Fruit fly (Drosophila melanogaster) whole organism, prepupa: ENCODE data around the gene CG14989.

Experiments
- Blimp-1 ChIP-seq: fragments of 200-800 bp; sonication (Bioruptor generic); optimal IDR thresholded peaks from 3 replicates; lab custom pipeline; 2017; ENCODE audit warnings: missing biosample characterization, missing genetic modification characterization, mild to moderate bottlenecking, moderate library complexity, missing genetic modification reagents
- CG10631 ChIP-seq: fragments of 200-800 bp; sonication (Bioruptor generic); optimal IDR thresholded peaks from 2 replicates; lab custom pipeline; 2016; ENCODE audit warnings: missing biosample characterization, missing genetic modification characterization
- CG10669 ChIP-seq: fragments of 200-800 bp; sonication (Bioruptor generic); optimal IDR thresholded peaks from 3 replicates; lab custom pipeline; 2018; ENCODE audit warnings: missing biosample characterization, mild to moderate bottlenecking, missing genetic modification characterization, moderate library complexity
- CG11294 ChIP-seq: fragments of 200-800 bp; sonication (Bioruptor generic); IDR thresholded peaks from 2 replicates; pipeline ENCODE4 v1.3.6; 2022; ENCODE audit warnings: missing biosample characterization, missing genetic modification characterization
- CG15336 ChIP-seq: fragments of 200-800 bp; sonication (Bioruptor generic); IDR thresholded peaks from 2 replicates; pipeline ENCODE4 v1.3.6; 2022; ENCODE audit warnings: missing biosample characterization, missing genetic modification characterization
- CG1621 ChIP-seq: fragments of 200-800 bp; sonication (Bioruptor generic); optimal IDR thresholded peaks from 3 replicates; lab custom pipeline; 2018; ENCODE audit warnings: missing biosample characterization, mild to moderate bottlenecking, missing genetic modification characterization
- CG3032 ChIP-seq: fragments of 200-800 bp; optimal IDR thresholded peaks from 2 replicates; lab custom pipeline; 2019; ENCODE audit warnings: missing biosample characterization, mild to moderate bottlenecking, missing genetic modification characterization, moderate library complexity
- CG32006 ChIP-seq: fragments of 200-800 bp; sonication (Bioruptor generic); optimal IDR thresholded peaks from 3 replicates; lab custom pipeline; 2017; ENCODE audit warnings: missing biosample characterization, mild to moderate bottlenecking, missing genetic modification characterization
- CG34406 ChIP-seq: fragments of 200-800 bp; sonication (Bioruptor generic); optimal IDR thresholded peaks from 3 replicates; lab custom pipeline; 2016; ENCODE audit warnings: missing biosample characterization, missing genetic modification characterization
- CG3919 ChIP-seq: fragments of 200-800 bp; sonication (Bioruptor generic); optimal IDR thresholded peaks from 3 replicates; lab custom pipeline; 2016; ENCODE audit warnings: missing biosample characterization, missing genetic modification characterization
- CG4318 ChIP-seq: fragments of 200-800 bp; sonication (Bioruptor generic); optimal IDR thresholded peaks from 3 replicates; lab custom pipeline; 2017; ENCODE audit warnings: missing biosample characterization, mild to moderate bottlenecking, missing genetic modification characterization
- CG6276 ChIP-seq: fragments of 200-800 bp; sonication (Bioruptor generic); optimal IDR thresholded peaks from 2 replicates; lab custom pipeline; 2017; ENCODE audit warnings: missing biosample characterization, mild to moderate bottlenecking, missing genetic modification characterization
- CG6854 ChIP-seq: fragments of 200-800 bp; sonication (Bioruptor generic); optimal IDR thresholded peaks from 2 replicates; lab custom pipeline; 2017; ENCODE audit warnings: missing biosample characterization, mild to moderate bottlenecking, missing genetic modification characterization
- CG7368 ChIP-seq: fragments of 200-800 bp; sonication (Bioruptor generic); optimal IDR thresholded peaks from 3 replicates; lab custom pipeline; 2016; ENCODE audit warnings: missing biosample characterization, missing genetic modification characterization
- CG8119 ChIP-seq: fragments of 200-800 bp; sonication (Bioruptor generic); IDR thresholded peaks from 3 replicates; pipeline ENCODE4 v1.3.6; 2022; ENCODE audit warnings: missing biosample characterization, missing genetic modification characterization
- CG8319 ChIP-seq: fragments of 200-800 bp; sonication (Bioruptor generic); optimal IDR thresholded peaks from 3 replicates; lab custom pipeline; 2016; ENCODE audit warnings: missing biosample characterization, missing genetic modification characterization
- Eip93F ChIP-seq: fragments of 200-800 bp; sonication (Bioruptor generic); optimal IDR thresholded peaks from 2 replicates; lab custom pipeline; 2016; ENCODE audit warnings: missing biosample characterization, mild to moderate bottlenecking, missing genetic modification characterization
- Ets21C ChIP-seq: fragments of 200-800 bp; sonication (Bioruptor generic); optimal IDR thresholded peaks from 3 replicates; lab custom pipeline; 2016; ENCODE audit warnings: missing biosample characterization, missing genetic modification characterization
- Ets96B ChIP-seq: fragments of 200-800 bp; optimal IDR thresholded peaks from 2 replicates; lab custom pipeline; 2019; ENCODE audit warnings: missing biosample characterization, mild to moderate bottlenecking, missing genetic modification characterization, moderate library complexity
- Gug ChIP-seq: fragments of 200-800 bp; sonication (Bioruptor generic); IDR thresholded peaks from 2 replicates; pipeline ENCODE4 v1.3.6; 2022; ENCODE audit warnings: missing biosample characterization, missing genetic modification characterization
- Hr38 ChIP-seq: sonication (Bioruptor generic); optimal IDR thresholded peaks from 2 replicates; lab custom pipeline; 2016; ENCODE audit warnings: missing biosample characterization, missing genetic modification characterization
- Hr39 ChIP-seq: fragments of 200-800 bp; sonication (Bioruptor generic); optimal IDR thresholded peaks from 2 replicates; lab custom pipeline; 2016; ENCODE audit warnings: missing biosample characterization, missing genetic modification characterization
- Hr4 ChIP-seq: fragments of 200-800 bp; sonication (Bioruptor generic); optimal IDR thresholded peaks from 3 replicates; lab custom pipeline; 2016; ENCODE audit warnings: missing biosample characterization, missing genetic modification characterization
- Lpt ChIP-seq: fragments of 200-800 bp; sonication (Bioruptor generic); optimal IDR thresholded peaks from 3 replicates; lab custom pipeline; 2016; ENCODE audit warnings: missing biosample characterization, missing genetic modification characterization
- Met ChIP-seq: fragments of 200-800 bp; sonication (Bioruptor generic); optimal IDR thresholded peaks from 3 replicates; lab custom pipeline; 2016; ENCODE audit warnings: missing biosample characterization, missing genetic modification characterization
- OdsH ChIP-seq: fragments of 200-800 bp; sonication (Bioruptor generic); optimal IDR thresholded peaks from 3 replicates; lab custom pipeline; 2016; ENCODE audit warnings: missing biosample characterization, missing genetic modification characterization
- Smox ChIP-seq: fragments of 200-800 bp; sonication (Bioruptor generic); optimal IDR thresholded peaks from 3 replicates; lab custom pipeline; 2016; ENCODE audit warnings: missing biosample characterization, missing genetic modification characterization
- Sox102F ChIP-seq: fragments of 200-800 bp; sonication (Bioruptor generic); optimal IDR thresholded peaks from 2 replicates; lab custom pipeline; 2016; ENCODE audit warnings: missing biosample characterization, mild to moderate bottlenecking, missing genetic modification characterization
- Sox15 ChIP-seq: fragments of 200-800 bp; sonication (Bioruptor generic); optimal IDR thresholded peaks from 3 replicates; lab custom pipeline; 2016; ENCODE audit warnings: missing biosample characterization, missing genetic modification characterization
- achi ChIP-seq: fragments of 200-800 bp; sonication (Bioruptor generic); optimal IDR thresholded peaks from 3 replicates; lab custom pipeline; 2016; ENCODE audit warnings: missing biosample characterization, missing genetic modification characterization
- cyc ChIP-seq: fragments of 200-800 bp; sonication (Bioruptor generic); optimal IDR thresholded peaks from 3 replicates; lab custom pipeline; 2016; ENCODE audit warnings: missing biosample characterization, missing genetic modification characterization
- dac ChIP-seq: fragments of 200-800 bp; sonication (Bioruptor generic); optimal IDR thresholded peaks from 2 replicates; lab custom pipeline; 2017; ENCODE audit warnings: missing biosample characterization, mild to moderate bottlenecking, missing genetic modification characterization
- fd59A ChIP-seq: fragments of 200-800 bp; sonication (Bioruptor generic); optimal IDR thresholded peaks from 2 replicates; lab custom pipeline; 2017; ENCODE audit warnings: missing biosample characterization, mild to moderate bottlenecking, missing genetic modification characterization, missing genetic modification reagents
- fd85E ChIP-seq: fragments of 200-800 bp; sonication (Bioruptor generic); optimal IDR thresholded peaks from 3 replicates; lab custom pipeline; 2016; ENCODE audit warnings: missing biosample characterization, missing genetic modification characterization
- fkh ChIP-seq: fragments of 200-800 bp; sonication (Bioruptor generic); optimal IDR thresholded peaks from 3 replicates; lab custom pipeline; 2017; ENCODE audit warnings: missing biosample characterization, mild to moderate bottlenecking, missing genetic modification characterization, moderate library complexity
- lz ChIP-seq: fragments of 200-800 bp; sonication (Bioruptor generic); optimal IDR thresholded peaks from 3 replicates; lab custom pipeline; 2016; ENCODE audit warnings: missing biosample characterization, missing genetic modification characterization
- net ChIP-seq: fragments of 200-800 bp; sonication (Bioruptor generic); optimal IDR thresholded peaks from 3 replicates; lab custom pipeline; 2016; ENCODE audit warnings: missing biosample characterization, missing genetic modification characterization
- pdm3 ChIP-seq: fragments of 200-800 bp; sonication (Bioruptor generic); optimal IDR thresholded peaks from 3 replicates; lab custom pipeline; 2016; ENCODE audit warnings: missing biosample characterization, missing genetic modification characterization
- salr ChIP-seq, 2 experiments: fragments of 200-800 bp; sonication (Bioruptor generic); optimal IDR thresholded peaks; 3 replicates each; lab custom pipeline; 2016 to 2018; ENCODE audit warnings: missing biosample characterization in 2 of 2, missing genetic modification characterization in 2 of 2, mild to moderate bottlenecking in 1 of 2
- spab ChIP-seq: fragments of 200-800 bp; sonication (Bioruptor generic); optimal IDR thresholded peaks from 2 replicates; lab custom pipeline; 2017; ENCODE audit warnings: missing biosample characterization, mild to moderate bottlenecking, missing genetic modification characterization, missing genetic modification reagents
- ss ChIP-seq, 2 experiments: fragments of 200-800 bp; sonication (Bioruptor generic); optimal IDR thresholded peaks; 2 replicates in 1 of 2; 3 replicates in 1 of 2; lab custom pipeline; 2017 to 2018; ENCODE audit warnings: mild to moderate bottlenecking in 2 of 2, missing biosample characterization in 2 of 2, missing genetic modification characterization in 2 of 2, moderate library complexity in 1 of 2
- svp ChIP-seq: fragments of 200-800 bp; sonication (Bioruptor generic); peaks from one replicate; lab custom pipeline; 2016; ENCODE audit warnings: missing biosample characterization, missing genetic modification characterization
- topi ChIP-seq: fragments of 200-800 bp; sonication (Bioruptor generic); optimal IDR thresholded peaks from 3 replicates; lab custom pipeline; 2016; ENCODE audit warnings: missing biosample characterization, missing genetic modification characterization

Gene CG14989

DNA sequence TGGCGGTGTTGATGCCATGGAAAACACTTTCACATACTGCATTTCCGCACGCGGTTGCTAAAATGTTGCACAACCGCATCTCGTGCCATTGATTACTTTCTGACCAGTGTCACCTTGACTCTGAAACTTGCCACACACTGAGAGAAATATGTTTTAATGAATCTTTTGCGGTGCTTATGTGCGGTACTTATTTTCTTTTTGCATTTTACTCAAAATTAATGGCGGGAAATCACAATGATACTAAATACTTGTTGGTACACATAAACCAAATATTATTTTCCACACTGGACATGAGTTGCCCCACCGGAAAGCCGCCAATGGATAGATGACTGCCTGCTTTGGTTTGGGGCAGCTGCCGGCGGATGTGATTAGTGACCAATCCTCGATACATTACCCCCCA, 30.6 kb upstream of the CG14989 start (continued):
- peak; percentile 47 for TF ChIP-seq CG32006 (GFP tag; lab: Kevin White, UChicago)
- TF ChIP-seq Gug, result no peak
- TF ChIP-seq CG11294 (GFP tag; lab: Robert Waterston, UW), result no peak
- no peak for TF ChIP-seq CG10669 (GFP tag; lab: Kevin White, UChicago)
- no peak for TF ChIP-seq CG34406 (GFP tag; lab: Kevin White, UChicago)
- no peak for TF ChIP-seq Met
- TF ChIP-seq CG8119 (GFP tag; lab: Robert Waterston, UW), result peak; percentile 34; the same call in 2 of the 3 replicates
- no peak for TF ChIP-seq topi (GFP tag; lab: Kevin White, UChicago)
- no peak for TF ChIP-seq cyc
- TF ChIP-seq Lpt (GFP tag; lab: Kevin White, UChicago), result no peak
- no peak for TF ChIP-seq CG6854
- TF ChIP-seq fkh, result no peak
- TF ChIP-seq OdsH (GFP tag; lab: Kevin White, UChicago), result no peak
- TF ChIP-seq Blimp-1 (GFP tag; lab: Kevin White, UChicago), result no peak
- no peak for TF ChIP-seq fd59A
- TF ChIP-seq salr (GFP tag; optimal IDR thresholded peaks at IDR 0.05; lab: Kevin White, UChicago), result no peak
- TF ChIP-seq CG3919 (GFP tag; lab: Kevin White, UChicago), result no peak
- TF ChIP-seq net (GFP tag; lab: Kevin White, UChicago), result no peak
- TF ChIP-seq CG3032 (tag; lab: Kevin White, UChicago), result no peak
- no peak for TF ChIP-seq CG8319 (GFP tag; lab: Kevin White, UChicago)
- no peak for TF ChIP-seq achi (GFP tag; lab: Kevin White, UChicago)
- TF ChIP-seq fd85E (GFP tag; lab: Kevin White, UChicago), result no peak
- TF ChIP-seq CG1621 (tag; lab: Kevin White, UChicago), result no peak
- no peak for TF ChIP-seq CG4318 (GFP tag; lab: Kevin White, UChicago)
- TF ChIP-seq CG7368 (GFP tag; lab: Kevin White, UChicago), result no peak
- no peak for TF ChIP-seq Sox15 (GFP tag; lab: Kevin White, UChicago)
- no peak for TF ChIP-seq spab
- TF ChIP-seq Smox (GFP tag; lab: Kevin White, UChicago), result no peak
- no peak for TF ChIP-seq CG6276 (GFP tag; lab: Kevin White, UChicago)
- no peak for TF ChIP-seq ss (GFP tag; optimal IDR thresholded peaks at IDR 0.05; lab: Kevin White, UChicago)
- no peak for TF ChIP-seq Hr39 (GFP tag; lab: Kevin White, UChicago)

DNA sequence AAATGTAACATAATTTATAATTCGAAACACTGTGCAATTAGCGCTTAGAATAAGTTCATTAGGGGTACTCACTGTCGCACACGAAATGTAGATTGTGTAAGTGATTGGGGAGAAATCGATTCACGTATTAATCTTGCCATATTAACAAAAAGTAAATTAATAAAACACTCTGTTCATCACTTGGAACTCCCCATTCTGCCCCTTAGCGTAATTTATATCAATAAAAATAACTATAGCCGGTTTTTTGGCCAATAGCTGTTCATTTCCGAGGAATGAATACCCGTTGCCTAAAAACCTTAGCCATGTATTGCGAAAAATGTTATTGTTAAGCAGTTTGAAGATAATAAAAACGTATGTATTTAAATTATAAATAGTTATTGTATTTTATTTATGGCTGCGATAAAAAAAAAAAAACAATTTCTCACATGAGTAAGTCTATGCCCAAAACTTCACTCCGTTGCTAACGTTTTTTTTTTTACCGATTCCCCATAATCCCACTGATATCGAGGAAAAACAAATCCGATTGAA, 28.0 kb upstream of the CG14989 start, which contains the start of gene Ugt305A1:
TSS of gene Ugt305A1 (plus strand) at position 478 of the 528 bp plus-strand sequence.
- TF ChIP-seq CG15336 (GFP tag; lab: Robert Waterston, UW) (peak; percentile 38; the same call in 1 of the 2 replicates), CG6276 (GFP tag; lab: Kevin White, UChicago) (no peak), CG8119 (GFP tag; lab: Robert Waterston, UW) (peak; percentile 29; the same call in 1 of the 3 replicates), achi (GFP tag; lab: Kevin White, UChicago) (peak; percentile 17), Hr4 (GFP tag; lab: Kevin White, UChicago) (peak; percentile 13), svp (GFP tag; lab: Kevin White, UChicago) (peak; percentile 14), lz (GFP tag; lab: Kevin White, UChicago) (no peak), topi (GFP tag; lab: Kevin White, UChicago) (no peak)
- TF ChIP-seq, all 60 proteins: peak for 5

DNA sequence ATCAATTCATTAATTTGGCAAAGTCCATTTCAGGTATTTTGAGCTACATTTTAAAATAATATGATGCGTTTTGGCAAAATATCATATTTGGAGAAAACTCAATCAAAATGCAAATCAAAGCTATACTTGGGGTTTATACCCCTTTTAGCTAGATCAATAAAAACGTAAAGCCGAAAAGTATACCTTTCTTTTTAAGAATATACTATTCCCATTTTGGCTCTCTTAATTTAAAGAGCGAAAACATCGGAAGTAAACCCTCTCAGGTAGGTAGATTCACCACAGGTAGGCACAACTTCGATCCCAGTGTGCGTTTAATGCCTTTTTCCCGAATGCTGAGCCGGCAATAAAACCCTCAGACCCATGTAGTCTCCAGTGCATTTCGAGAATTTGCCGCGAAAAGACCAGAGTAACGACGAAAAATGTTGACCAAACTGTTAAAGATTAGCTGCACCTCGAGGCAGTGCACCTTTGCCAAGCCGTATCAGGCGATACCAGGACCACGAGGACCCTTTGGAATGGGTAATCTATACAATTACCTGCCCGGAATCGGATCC, 25.4 kb upstream of the CG14989 start, which contains the start of gene dib:
TSS of gene dib (plus strand) at position 372 of the 554 bp plus-strand sequence.
- no peak for TF ChIP-seq Hr38 (GFP tag; lab: Kevin White, UChicago)
- TF ChIP-seq Met, result no peak
- no peak for TF ChIP-seq CG10631 (GFP tag; lab: Kevin White, UChicago)
- no peak for TF ChIP-seq Sox102F (GFP tag; lab: Kevin White, UChicago)
- no peak for TF ChIP-seq Lpt (GFP tag; lab: Kevin White, UChicago)
- TF ChIP-seq OdsH (GFP tag; lab: Kevin White, UChicago), result no peak
- TF ChIP-seq pdm3 (GFP tag; lab: Kevin White, UChicago), result no peak
- TF ChIP-seq dac (GFP tag; lab: Kevin White, UChicago), result no peak
- TF ChIP-seq Ets96B (tag; lab: Kevin White, UChicago), result no peak
- TF ChIP-seq Eip93F (GFP tag; lab: Kevin White, UChicago), result no peak
- no peak for TF ChIP-seq CG6854
- no peak for TF ChIP-seq Ets21C (GFP tag; lab: Kevin White, UChicago)
